Worm (Caenorhabditis elegans): Measurements from ENCODE around the gene lam-2.
A peak's percentile ranks its signal among the peaks of the same experiment; 100 is the strongest.

- TF ChIP-seq egl-27 (tag; optimal IDR thresholded peaks at IDR 0.05) (peak; percentile 74), eor-1 (tag; optimal IDR thresholded peaks at IDR 0.05) (no peak), unc-39 (tag; optimal IDR thresholded peaks at IDR 0.05) (no peak), mml-1 (tag; optimal IDR thresholded peaks at IDR 0.05) (no peak), fos-1 (tag; optimal IDR thresholded peaks at IDR 0.05) (no peak), ceh-9 (tag; optimal IDR thresholded peaks at IDR 0.05) (no peak), ztf-11 (tag; optimal IDR thresholded peaks at IDR 0.05) (no peak), nhr-25 (tag; optimal IDR thresholded peaks at IDR 0.05) (peak; percentile 96), nhr-28 (tag; optimal IDR thresholded peaks at IDR 0.05) (peak; percentile 79), ceh-16 (tag; optimal IDR thresholded peaks at IDR 0.05) (no peak), fkh-10 (GFP tag; optimal IDR thresholded peaks at IDR 0.05) (no peak), nhr-77 (tag; optimal IDR thresholded peaks at IDR 0.05) (peak; percentile 95)
These were observed 30.6 kb upstream of the lam-2 start for ce11 chrX:7181627-7182026.

Data from whole organism, L3 larva.